Worm (Caenorhabditis elegans): ENCODE results near the gene his-69.

ce11 chrIII:4107227-4107626 lies 48.7 kb upstream of the his-69 start:
- TF ChIP-seq unc-62 (GFP tag; optimal IDR thresholded peaks at IDR 0.05) (no peak), aly-2 (tag; optimal IDR thresholded peaks at IDR 0.05) (no peak), pha-4 (tag; optimal IDR thresholded peaks at IDR 0.05) (no peak), sea-2 (GFP tag; optimal IDR thresholded peaks at IDR 0.05) (no peak), elt-1 (tag; optimal IDR thresholded peaks at IDR 0.05) (no peak), ztf-11 (tag; optimal IDR thresholded peaks at IDR 0.05) (no peak), unc-39 (tag; optimal IDR thresholded peaks at IDR 0.05) (no peak)

Data from whole organism, L3 larva.